Fruit fly (Drosophila melanogaster): ENCODE measurements around the gene CG11885.
A peak's percentile ranks its signal among the peaks of the same experiment; 100 is the strongest.

The CG11885 gene

DNA sequence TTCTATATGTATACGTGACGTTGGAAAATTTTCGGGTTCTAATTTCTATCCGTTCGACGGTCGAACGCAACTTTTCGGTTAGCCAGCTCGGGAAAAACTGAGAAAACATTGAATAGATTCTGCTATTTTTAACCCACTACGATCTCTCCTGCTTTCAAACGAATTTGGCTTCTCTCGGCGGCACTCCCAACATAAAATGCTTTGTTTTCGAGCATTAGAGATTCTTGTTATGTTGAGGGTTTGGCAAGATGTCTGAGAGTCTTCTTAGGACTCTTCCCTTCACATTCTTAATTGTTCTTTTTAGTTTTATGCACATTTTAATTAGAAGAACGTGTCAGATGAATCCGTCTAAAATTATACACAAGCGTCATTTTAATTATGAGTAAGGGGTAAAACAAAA lies 19.2 kb downstream of the CG11885 start, which contains the start of gene CG4213:
Gene CG4213, minus strand, starts transcription at position 101 of the 400 bp plus-strand sequence.
- TF ChIP-seq chinmo (GFP tag; IDR thresholded peaks at IDR 0.05; ENCODE audit: partially characterized antibody) (0 out of 4 replicates have a peak, but pooled peaks have one; percentile 4), CG17802 (tag; optimal IDR thresholded peaks at IDR 0.05) (no peak), CG12769 (tag; optimal IDR thresholded peaks at IDR 0.05) (peak; percentile 21), sens (GFP tag) (peak; percentile 35), CG8765 (GFP tag; IDR thresholded peaks at IDR 0.05) (no peak), Trl (optimal IDR thresholded peaks at IDR 0.05) (peak in 1 of 2 experiments; percentile 29), Trl (GFP tag; optimal IDR thresholded peaks at IDR 0.05) (no peak)

dm6 chr2L:395366-396117 lies 25.7 kb downstream of the CG11885 start:
- TF ChIP-seq Deaf1 (tag; optimal IDR thresholded peaks at IDR 0.05), result peak; percentile 31
- no peak for TF ChIP-seq Usf (GFP tag; optimal IDR thresholded peaks at IDR 0.05)
- 0 out of 2 replicates have a peak, but pooled peaks have one; percentile 13 for TF ChIP-seq Rfx (GFP tag; IDR thresholded peaks at IDR 0.05)
- peak; percentile 84 for TF ChIP-seq abd-A (tag; optimal IDR thresholded peaks at IDR 0.05)
- peak; percentile 90 for TF ChIP-seq CTCF (GFP tag; optimal IDR thresholded peaks at IDR 0.05)
- peak; percentile 96 for TF ChIP-seq CG5180 (GFP tag; optimal IDR thresholded peaks at IDR 0.05)
- no peak for TF ChIP-seq pb (GFP tag; optimal IDR thresholded peaks at IDR 0.05)
- TF ChIP-seq sens (GFP tag), result no peak
- TF ChIP-seq zfh1 (GFP tag; IDR thresholded peaks at IDR 0.05), result 0 out of 3 replicates have a peak, but pooled peaks have one; percentile 23

DNA sequence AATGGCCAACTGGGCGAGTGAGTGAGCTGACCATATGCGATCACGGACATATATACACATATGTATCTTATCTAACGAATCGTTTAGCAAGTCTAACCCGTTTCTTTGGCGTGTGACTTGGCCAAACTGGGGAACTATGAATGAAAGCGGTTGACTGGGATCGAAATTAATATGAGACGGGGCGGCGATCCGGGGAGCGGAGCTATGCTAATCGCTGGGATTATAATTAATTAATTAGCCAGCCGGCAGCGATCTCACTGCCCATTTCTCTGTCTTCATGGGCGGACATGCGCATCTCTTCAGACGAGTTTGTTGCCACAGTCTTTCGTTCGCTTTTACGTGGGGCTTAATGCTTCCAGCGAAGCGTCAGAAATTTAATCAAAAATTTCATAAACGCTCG lies 28.7 kb downstream of the CG11885 start:
- no peak for TF ChIP-seq psq (GFP tag; optimal IDR thresholded peaks at IDR 0.05)
- TF ChIP-seq CG12769 (tag; optimal IDR thresholded peaks at IDR 0.05), result peak; percentile 63
- TF ChIP-seq peb (GFP tag; IDR thresholded peaks at IDR 0.05), result no peak
- no peak for TF ChIP-seq CG10267 (tag; optimal IDR thresholded peaks at IDR 0.05)
- no peak for TF ChIP-seq Nf-YA (GFP tag; IDR thresholded peaks at IDR 0.05)
- peak; percentile 59; the same call in 1 of the 3 replicates for TF ChIP-seq otp (GFP tag; IDR thresholded peaks at IDR 0.05)
- no peak for TF ChIP-seq Dip3 (GFP tag; optimal IDR thresholded peaks at IDR 0.05)
- TF ChIP-seq tx (GFP tag; optimal IDR thresholded peaks at IDR 0.05), result no peak
- TF ChIP-seq abd-A (tag; optimal IDR thresholded peaks at IDR 0.05), result peak; percentile 72
- TF ChIP-seq dpn (GFP tag; optimal IDR thresholded peaks at IDR 0.05), result no peak
- peak; percentile 92 for TF ChIP-seq oc (tag; optimal IDR thresholded peaks at IDR 0.05)
- no peak for TF ChIP-seq CG31388 (GFP tag; optimal IDR thresholded peaks at IDR 0.05)
- peak; percentile 68 for TF ChIP-seq Vsx1 (GFP tag; optimal IDR thresholded peaks at IDR 0.05)
- TF ChIP-seq vvl (GFP tag; IDR thresholded peaks at IDR 0.05), result peak; percentile 85
- peak; percentile 99 for TF ChIP-seq Awh (GFP tag; IDR thresholded peaks at IDR 0.05)
- no peak for TF ChIP-seq Deaf1 (tag; optimal IDR thresholded peaks at IDR 0.05)

dm6 chr2L:390509-390908 lies 30.7 kb downstream of the CG11885 start:
- TF ChIP-seq chinmo (GFP tag; IDR thresholded peaks at IDR 0.05; ENCODE audit: partially characterized antibody), result 0 out of 4 replicates have a peak, but pooled peaks have one; percentile 47
- peak; percentile 80; the same call in 1 of the 2 replicates for TF ChIP-seq vvl (GFP tag; IDR thresholded peaks at IDR 0.05)
- TF ChIP-seq sr (GFP tag; IDR thresholded peaks at IDR 0.05), result peak; percentile 81; the same call in 2 of the 3 replicates
- peak; percentile 72 for TF ChIP-seq oc (tag; optimal IDR thresholded peaks at IDR 0.05)
- TF ChIP-seq CG12769 (tag; optimal IDR thresholded peaks at IDR 0.05), result peak; percentile 42
- TF ChIP-seq CG2712 (tag; optimal IDR thresholded peaks at IDR 0.05), result no peak
- TF ChIP-seq dm (GFP tag; optimal IDR thresholded peaks at IDR 0.05), result no peak
- peak; percentile 42 for TF ChIP-seq gsb-n (tag; optimal IDR thresholded peaks at IDR 0.05)
- TF ChIP-seq Vsx1 (GFP tag; optimal IDR thresholded peaks at IDR 0.05), result peak; percentile 26
- peak; percentile 47 for TF ChIP-seq sd (tag; optimal IDR thresholded peaks at IDR 0.05)
- TF ChIP-seq CG13894 (tag; optimal IDR thresholded peaks at IDR 0.05), result peak; percentile 8
- peak; percentile 84 for TF ChIP-seq abd-A (tag; optimal IDR thresholded peaks at IDR 0.05)
- peak; percentile 55 for TF ChIP-seq grn (GFP tag; optimal IDR thresholded peaks at IDR 0.05)
- no peak for TF ChIP-seq stc (GFP tag; IDR thresholded peaks at IDR 0.05)
- TF ChIP-seq CG13296 (GFP tag; optimal IDR thresholded peaks at IDR 0.05), result no peak
- peak; percentile 96 for TF ChIP-seq Awh (GFP tag; IDR thresholded peaks at IDR 0.05)

Measured in whole organism, embryonic.